Worm (Caenorhabditis elegans) whole organism, L4 larva: ENCODE results near the gene W03C9.2.

Source experiments
- D1046.2 ChIP-seq: fragments of 200-800 bp; sonication (Bioruptor generic); IDR thresholded peaks from 2 replicates; pipeline ENCODE4 v1.3.6; 2022; ENCODE audit warnings: missing genetic modification characterization, missing compliant biosample characterization
- ceh-32 ChIP-seq: sonication (generic microtip); optimal IDR thresholded peaks from 2 replicates; lab custom pipeline; 2016; ENCODE audit warnings: mild to moderate bottlenecking, missing genetic modification characterization, missing compliant biosample characterization; ENCODE audit not compliant: poor library complexity
- cey-2 ChIP-seq: sonication (generic microtip); optimal IDR thresholded peaks from 3 replicates; lab custom pipeline; 2017; ENCODE audit warnings: missing genetic modification characterization, mild to moderate bottlenecking, missing compliant biosample characterization, antibody characterized with exemption, borderline replicate concordance; ENCODE audit not compliant: insufficient read depth
- nhr-10 ChIP-seq: fragments of 150-350 bp; optimal IDR thresholded peaks from 2 replicates; lab custom pipeline; 2014; ENCODE audit warnings: missing biosample characterization, missing genetic modification characterization
- nhr-102 ChIP-seq: sonication (generic microtip); optimal IDR thresholded peaks from 2 replicates; lab custom pipeline; 2016; ENCODE audit warnings: mild to moderate bottlenecking, missing genetic modification characterization, moderate library complexity, missing compliant biosample characterization
- nhr-77 ChIP-seq: fragments of 150-350 bp; optimal IDR thresholded peaks from 2 replicates; lab custom pipeline; 2014; ENCODE audit warnings: missing biosample characterization, missing genetic modification characterization
- unc-39 ChIP-seq: sonication (generic microtip); optimal IDR thresholded peaks from 2 replicates; lab custom pipeline; 2017; ENCODE audit warnings: missing biosample characterization, missing genetic modification characterization
- zip-2 ChIP-seq: fragments of 150-350 bp; optimal IDR thresholded peaks from 2 replicates; lab custom pipeline; 2014; ENCODE audit warnings: missing biosample characterization, missing genetic modification characterization

Gene W03C9.2

DNA sequence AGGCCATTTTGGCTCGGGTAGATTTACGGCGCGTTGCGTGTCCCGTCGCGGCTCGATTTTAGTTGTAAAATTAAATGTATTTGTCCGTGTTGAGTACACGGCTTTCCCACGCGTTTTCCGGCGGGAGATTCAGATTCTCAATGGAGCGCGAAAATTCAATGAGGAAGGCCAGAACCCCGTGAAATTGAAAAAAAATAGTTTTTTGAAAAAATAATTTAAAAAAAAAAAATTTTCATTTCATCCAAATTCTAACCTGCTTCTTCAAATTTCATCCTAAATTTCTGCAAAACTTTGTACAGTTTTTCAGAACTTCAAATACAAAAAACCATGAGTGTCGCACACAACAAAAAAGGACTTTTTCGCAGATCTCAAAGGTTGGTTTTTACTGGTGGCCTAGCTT lies 46.6 kb downstream of the W03C9.2 start, which contains the start of gene glb-29:
Gene glb-29, plus strand, starts transcription at position 301 of the 400 bp plus-strand sequence.
- no peak for TF ChIP-seq D1046.2 (GFP tag; lab: Robert Waterston, UW)
- TF ChIP-seq zip-2 (tag; lab: Kevin White, UChicago), result no peak
- no peak for TF ChIP-seq ceh-32 (tag; lab: Kevin White, UChicago)
- TF ChIP-seq nhr-10 (tag; lab: Kevin White, UChicago), result no peak
- no peak for TF ChIP-seq nhr-77 (tag; lab: Kevin White, UChicago)
- no peak for TF ChIP-seq nhr-102
- no peak for TF ChIP-seq cey-2 (tag; lab: Kevin White, UChicago)
- TF ChIP-seq unc-39, result no peak
